Fruit fly (Drosophila melanogaster): ENCODE measurements around the gene twit.

dm6 chr2L:20808510-20809195, 43.7 kb upstream of the twit start:
- TF ChIP-seq Sry-β (GFP tag; optimal IDR thresholded peaks at IDR 0.05) (no peak), CG10366 (GFP tag; IDR thresholded peaks at IDR 0.05) (no peak), CG17328 (GFP tag; IDR thresholded peaks at IDR 0.05) (no peak), ab (GFP tag; optimal IDR thresholded peaks at IDR 0.05) (no peak), CG8478 (optimal IDR thresholded peaks at IDR 0.05) (no peak), CG14050 (GFP tag; IDR thresholded peaks at IDR 0.05) (no peak), HmgZ (tag; optimal IDR thresholded peaks at IDR 0.05) (no peak), luna (GFP tag; optimal IDR thresholded peaks at IDR 0.05) (no peak), CG1832 (GFP tag; optimal IDR thresholded peaks at IDR 0.05) (peak; percentile 38), MESR4 (GFP tag; optimal IDR thresholded peaks at IDR 0.05) (no peak), Hr39 (optimal IDR thresholded peaks at IDR 0.05) (no peak), CG15514 (GFP tag; optimal IDR thresholded peaks at IDR 0.05) (no peak), CG6791 (GFP tag; IDR thresholded peaks at IDR 0.05; ENCODE audit: partially characterized antibody) (no peak)

Measured in whole organism, embryonic.